Fruit fly (Drosophila melanogaster): ENCODE data around the gene mRpS21.

DNA sequence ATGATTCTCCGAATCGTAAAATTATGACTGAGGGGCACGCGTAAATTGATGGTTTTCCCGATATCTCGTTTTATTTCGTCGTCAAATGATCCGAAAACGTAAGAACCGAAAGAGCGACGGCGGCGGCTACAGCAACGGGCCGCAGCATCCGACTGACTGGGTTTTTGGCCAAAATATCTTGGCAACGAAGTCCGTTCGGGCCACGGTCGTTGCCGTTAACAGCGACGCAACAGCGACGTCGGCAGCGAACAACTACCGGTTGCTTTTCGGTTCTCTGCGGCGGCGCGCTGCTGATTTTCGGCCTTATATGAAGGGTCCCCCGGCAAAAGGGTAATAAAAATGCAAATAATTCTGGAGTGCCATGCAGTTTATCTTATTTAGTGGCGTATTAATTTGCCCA is 47.6 kb downstream of the mRpS21 start, which contains the start of gene PK2-R2:
- no peak for TF ChIP-seq CTCF (optimal IDR thresholded peaks at IDR 0.05)
- no peak for TF ChIP-seq CG8478 (optimal IDR thresholded peaks at IDR 0.05)

All from S2 (cell line).